Worm (Caenorhabditis elegans) whole organism, mixed stage, embryonic: ENCODE measurements around the gene tif-1A.
A peak's percentile ranks its signal among the peaks of the same experiment; 100 is the strongest.

Source experiments
- elt-3 ChIP-seq: fragments of 150-350 bp; optimal IDR thresholded peaks from 2 replicates; lab custom pipeline; 2014; ENCODE audit warnings: missing biosample characterization, missing genetic modification characterization
- hlh-1 ChIP-seq: fragments of 150-350 bp; optimal IDR thresholded peaks from 2 replicates; lab custom pipeline; 2014; ENCODE audit warnings: missing biosample characterization, missing genetic modification reagents, missing genetic modification characterization
- lin-13 ChIP-seq: fragments of 150-350 bp; optimal IDR thresholded peaks from 2 replicates; lab custom pipeline; 2014; ENCODE audit warnings: missing biosample characterization, missing genetic modification characterization
- nhr-237 ChIP-seq: fragments of 150-350 bp; optimal IDR thresholded peaks from 2 replicates; lab custom pipeline; 2014; ENCODE audit warnings: missing biosample characterization, missing genetic modification characterization
- nhr-76 ChIP-seq: sonication (generic microtip); optimal IDR thresholded peaks from 2 replicates; lab custom pipeline; 2017; ENCODE audit warnings: missing biosample characterization, missing genetic modification characterization
- pha-4 ChIP-seq: fragments of 150-350 bp; optimal IDR thresholded peaks from 2 replicates; lab custom pipeline; 2018; ENCODE audit warnings: missing biosample characterization, missing genetic modification reagents, missing genetic modification characterization
- snpc-4 ChIP-seq: fragments of 150-350 bp; optimal IDR thresholded peaks from 2 replicates; lab custom pipeline; 2014; ENCODE audit warnings: missing biosample characterization, missing genetic modification characterization
- unc-62 ChIP-seq: fragments of 150-350 bp; optimal IDR thresholded peaks from 2 replicates; lab custom pipeline; 2014; ENCODE audit warnings: missing biosample characterization, missing genetic modification reagents, missing genetic modification characterization
- ztf-11 ChIP-seq: fragments of 150-350 bp; optimal IDR thresholded peaks from 2 replicates; lab custom pipeline; 2014; ENCODE audit warnings: missing biosample characterization, missing genetic modification characterization

DNA sequence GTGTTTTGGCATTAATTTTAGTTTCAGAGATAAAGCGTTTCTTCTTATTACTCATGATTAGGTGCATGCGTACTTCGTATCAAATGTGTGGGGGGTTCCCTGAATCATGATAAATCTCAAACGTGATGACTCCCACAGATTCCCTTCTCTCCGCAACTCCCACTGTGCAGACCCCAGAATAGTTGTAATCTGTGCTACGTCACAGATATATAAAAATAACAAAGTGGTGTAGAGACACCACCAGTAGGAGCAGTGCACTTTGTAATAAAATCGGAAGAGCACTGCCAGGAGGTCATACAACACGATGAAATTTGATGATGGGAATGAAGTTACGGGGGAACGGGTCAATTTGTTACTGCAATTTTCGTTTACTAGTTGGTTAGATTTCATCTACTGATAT is 12.6 kb downstream of the tif-1A start:
- peak; percentile 75 for TF ChIP-seq hlh-1 (tag; lab: Kevin White, UChicago)
- TF ChIP-seq nhr-76 (tag; lab: Kevin White, UChicago): no peak
- TF ChIP-seq pha-4 (tag; lab: Kevin White, UChicago): no peak
- TF ChIP-seq snpc-4 (tag; lab: Kevin White, UChicago): no peak
- TF ChIP-seq unc-62: peak; percentile 2
- no peak for TF ChIP-seq lin-13
- TF ChIP-seq elt-3 (tag; lab: Kevin White, UChicago): no peak
- TF ChIP-seq nhr-237 (tag; lab: Kevin White, UChicago): no peak
- TF ChIP-seq ztf-11: no peak
